Fruit fly (Drosophila melanogaster): ENCODE results near the gene mRpL11.

The mRpL11 gene

dm6 chr3R:14511123-14511908 is at the start of gene mRpL11, which contains the start of gene HtrA2 (continued):
- peak; percentile 59 for TF ChIP-seq Hmr (GFP tag; optimal IDR thresholded peaks at IDR 0.05)
- peak; percentile 69 for TF ChIP-seq Mad (GFP tag; optimal IDR thresholded peaks at IDR 0.05)
- no peak; the same call in 1 of the 2 replicates for TF ChIP-seq CG9215 (GFP tag; IDR thresholded peaks at IDR 0.05)
- TF ChIP-seq sens-2 (GFP tag; IDR thresholded peaks at IDR 0.05), result no peak
- TF ChIP-seq CG7786 (GFP tag; optimal IDR thresholded peaks at IDR 0.05), result peak; percentile 66
- TF ChIP-seq ATbp (GFP tag; optimal IDR thresholded peaks at IDR 0.05), result no peak
- TF ChIP-seq gfzf (GFP tag; optimal IDR thresholded peaks at IDR 0.05), result peak; percentile 6
- no peak for TF ChIP-seq CG14050 (GFP tag; IDR thresholded peaks at IDR 0.05)
- TF ChIP-seq unpg (GFP tag; optimal IDR thresholded peaks at IDR 0.05), result peak; percentile 59
- TF ChIP-seq CG9609 (GFP tag; optimal IDR thresholded peaks at IDR 0.05), result peak; percentile 64
- no peak for TF ChIP-seq CG17612 (GFP tag; IDR thresholded peaks at IDR 0.05)
- peak; percentile 54 for TF ChIP-seq CG30020 (tag; optimal IDR thresholded peaks at IDR 0.05)
- TF ChIP-seq pita (GFP tag; optimal IDR thresholded peaks at IDR 0.05), result no peak
- no peak for TF ChIP-seq Jarid2 (GFP tag; optimal IDR thresholded peaks at IDR 0.05)
- peak; percentile 64 for TF ChIP-seq YL-1 (GFP tag; optimal IDR thresholded peaks at IDR 0.05)
- peak; percentile 72 for TF ChIP-seq CG42726 (GFP tag; IDR thresholded peaks at IDR 0.05; ENCODE audit: partially characterized antibody)
- peak in 1 of 2 experiments; percentile 87 for TF ChIP-seq insv (GFP tag; optimal IDR thresholded peaks at IDR 0.05)
- TF ChIP-seq CG2116 (GFP tag; optimal IDR thresholded peaks at IDR 0.05), result peak; percentile 57
- TF ChIP-seq eyg (GFP tag; optimal IDR thresholded peaks at IDR 0.05), result peak; percentile 38
- TF ChIP-seq CG11093 (GFP tag; IDR thresholded peaks at IDR 0.05), result 0 out of 3 replicates have a peak, but pooled peaks have one; percentile 22
- TF ChIP-seq slbo (GFP tag; IDR thresholded peaks at IDR 0.05), result peak; percentile 76
- TF ChIP-seq Lhr (GFP tag; optimal IDR thresholded peaks at IDR 0.05), result peak; percentile 11
- peak; percentile 93 for TF ChIP-seq CG15601 (tag; optimal IDR thresholded peaks at IDR 0.05)
- peak; percentile 73 for TF ChIP-seq Hsf (GFP tag; optimal IDR thresholded peaks at IDR 0.05)
- no peak for TF ChIP-seq CG16779 (GFP tag; IDR thresholded peaks at IDR 0.05)
- TF ChIP-seq D (optimal IDR thresholded peaks at IDR 0.05), result no peak
- TF ChIP-seq D (GFP tag; optimal IDR thresholded peaks at IDR 0.05), result no peak
- peak; percentile 56 for TF ChIP-seq ind (GFP tag; optimal IDR thresholded peaks at IDR 0.05)
- TF ChIP-seq CG11560 (tag; IDR thresholded peaks at IDR 0.05), result no peak
- no peak for TF ChIP-seq Nf-YA (GFP tag; IDR thresholded peaks at IDR 0.05)
- TF ChIP-seq hkb (optimal IDR thresholded peaks at IDR 0.05), result peak; percentile 22
- no peak for TF ChIP-seq hkb (GFP tag; IDR thresholded peaks at IDR 0.05)
- peak; percentile 21 for TF ChIP-seq Asciz (GFP tag; optimal IDR thresholded peaks at IDR 0.05)
- no peak for TF ChIP-seq CG10321 (GFP tag; IDR thresholded peaks at IDR 0.05)
- TF ChIP-seq D19B (GFP tag; optimal IDR thresholded peaks at IDR 0.05), result no peak
- TF ChIP-seq CG12299 (tag; optimal IDR thresholded peaks at IDR 0.05), result no peak
- no peak for TF ChIP-seq Ravus (GFP tag; IDR thresholded peaks at IDR 0.05)
- TF ChIP-seq sc (optimal IDR thresholded peaks at IDR 0.05), result no peak
- TF ChIP-seq sc (GFP tag; optimal IDR thresholded peaks at IDR 0.05), result no peak
- 0 out of 3 replicates have a peak, but pooled peaks have one; percentile 10 for TF ChIP-seq CG3726 (GFP tag; IDR thresholded peaks at IDR 0.05)
- TF ChIP-seq Doc3 (GFP tag; IDR thresholded peaks at IDR 0.05; ENCODE audit: partially characterized antibody), result peak; percentile 32; the same call in 1 of the 3 replicates
- no peak for TF ChIP-seq usp (GFP tag; optimal IDR thresholded peaks at IDR 0.05)
- TF ChIP-seq zfh2 (GFP tag; optimal IDR thresholded peaks at IDR 0.05), result peak; percentile 78
- peak; percentile 61 for TF ChIP-seq CG33557 (GFP tag; optimal IDR thresholded peaks at IDR 0.05)
- peak; percentile 49 for TF ChIP-seq CG15479 (GFP tag; optimal IDR thresholded peaks at IDR 0.05)
- peak; percentile 33 for TF ChIP-seq az2 (GFP tag; optimal IDR thresholded peaks at IDR 0.05)
- peak; percentile 19 for TF ChIP-seq CG18476 (GFP tag; optimal IDR thresholded peaks at IDR 0.05)
- TF ChIP-seq CG1602 (GFP tag; optimal IDR thresholded peaks at IDR 0.05), result peak; percentile 39
- peak; percentile 72 for TF ChIP-seq Max (GFP tag; optimal IDR thresholded peaks at IDR 0.05)
- TF ChIP-seq bab2 (GFP tag; optimal IDR thresholded peaks at IDR 0.05), result peak; percentile 66

Measured in whole organism, embryonic.